Worm (Caenorhabditis elegans) whole organism, L3 larva: Measurements from ENCODE around the gene gegf-1.

Experiments
- R02D3.7 ChIP-seq: fragments of 150-350 bp; optimal IDR thresholded peaks from 2 replicates; lab custom pipeline; 2014; ENCODE audit warnings: missing biosample characterization, missing genetic modification characterization
- ZK546.5 ChIP-seq: sonication (generic microtip); optimal IDR thresholded peaks from 2 replicates; lab custom pipeline; 2017; ENCODE audit warnings: missing biosample characterization, missing genetic modification characterization
- aly-2 ChIP-seq: fragments of 150-350 bp; optimal IDR thresholded peaks from 2 replicates; lab custom pipeline; 2014; ENCODE audit warnings: missing biosample characterization, missing genetic modification characterization
- ama-1 ChIP-seq: fragments of 150-350 bp; optimal IDR thresholded peaks from 2 replicates; lab custom pipeline; 2018
- ceh-16 ChIP-seq: sonication (generic microtip); optimal IDR thresholded peaks from 2 replicates; lab custom pipeline; 2017; ENCODE audit warnings: missing biosample characterization, missing genetic modification characterization
- ceh-28 ChIP-seq: fragments of 150-350 bp; optimal IDR thresholded peaks from 2 replicates; lab custom pipeline; 2014; ENCODE audit warnings: missing biosample characterization, missing genetic modification reagents, missing genetic modification characterization
- ceh-82 ChIP-seq: fragments of 150-350 bp; optimal IDR thresholded peaks from 2 replicates; lab custom pipeline; 2014; ENCODE audit warnings: missing biosample characterization, missing genetic modification characterization
- ceh-9 ChIP-seq: sonication (generic microtip); optimal IDR thresholded peaks from 2 replicates; lab custom pipeline; 2018; ENCODE audit warnings: missing biosample characterization, missing genetic modification characterization
- daf-12 ChIP-seq: fragments of 150-350 bp; optimal IDR thresholded peaks from 2 replicates; lab custom pipeline; 2014; ENCODE audit warnings: missing biosample characterization, missing genetic modification reagents, missing genetic modification characterization
- egl-27 ChIP-seq: sonication (generic microtip); optimal IDR thresholded peaks from 4 replicates; lab custom pipeline; 2017; ENCODE audit warnings: missing biosample characterization, missing genetic modification reagents, missing genetic modification characterization
- egl-5 ChIP-seq: fragments of 150-350 bp; optimal IDR thresholded peaks from 2 replicates; lab custom pipeline; 2017; ENCODE audit warnings: missing biosample characterization, missing genetic modification reagents, missing genetic modification characterization, inconsistent platforms
- elt-1 ChIP-seq: fragments of 150-350 bp; optimal IDR thresholded peaks from 2 replicates; lab custom pipeline; 2014; ENCODE audit warnings: missing biosample characterization, missing genetic modification characterization
- elt-2 ChIP-seq: sonication (generic microtip); optimal IDR thresholded peaks from 2 replicates; lab custom pipeline; 2016; ENCODE audit warnings: missing genetic modification reagents, mild to moderate bottlenecking, missing genetic modification characterization, missing compliant biosample characterization
- elt-3 ChIP-seq, 3 experiments: fragments of 150-350 bp in 1 of 3; sonication (generic microtip) in 2 of 3; optimal IDR thresholded peaks; 2 replicates in 2 of 3; 4 replicates in 1 of 3; lab custom pipeline; 2014 to 2017; ENCODE audit warnings: missing biosample characterization in 3 of 3, missing genetic modification characterization in 3 of 3
- eor-1 ChIP-seq, 2 experiments: fragments of 150-350 bp; optimal IDR thresholded peaks; 2 replicates each; lab custom pipeline; 2014 to 2018; ENCODE audit warnings: missing biosample characterization in 2 of 2, missing genetic modification characterization in 2 of 2
- fkh-10 ChIP-seq: sonication (generic microtip); optimal IDR thresholded peaks from 2 replicates; lab custom pipeline; 2017; ENCODE audit warnings: missing biosample characterization, missing genetic modification reagents, missing genetic modification characterization
- fkh-2 ChIP-seq: fragments of 150-350 bp; optimal IDR thresholded peaks from 2 replicates; lab custom pipeline; 2014; ENCODE audit warnings: missing biosample characterization, missing genetic modification reagents, missing genetic modification characterization
- fos-1 ChIP-seq: fragments of 150-350 bp; optimal IDR thresholded peaks from 2 replicates; lab custom pipeline; 2014; ENCODE audit warnings: missing biosample characterization, missing genetic modification characterization
- hmg-11 ChIP-seq: sonication (generic microtip); optimal IDR thresholded peaks from 2 replicates; lab custom pipeline; 2016; ENCODE audit warnings: missing genetic modification characterization, missing compliant biosample characterization
- jun-1 ChIP-seq: fragments of 150-350 bp; optimal IDR thresholded peaks from 2 replicates; lab custom pipeline; 2014; ENCODE audit warnings: missing biosample characterization, missing genetic modification reagents, missing genetic modification characterization
- lin-15B ChIP-seq: fragments of 150-350 bp; optimal IDR thresholded peaks from 2 replicates; lab custom pipeline; 2014; ENCODE audit warnings: missing biosample characterization, missing genetic modification characterization
- lin-39 ChIP-seq: fragments of 150-350 bp; optimal IDR thresholded peaks from 2 replicates; lab custom pipeline; 2018; ENCODE audit warnings: missing biosample characterization, missing genetic modification reagents, missing genetic modification characterization
- lsy-12 ChIP-seq: sonication (generic microtip); optimal IDR thresholded peaks from 2 replicates; lab custom pipeline; 2016; ENCODE audit warnings: mild to moderate bottlenecking, missing genetic modification characterization, missing compliant biosample characterization
- mdl-1 ChIP-seq: fragments of 150-350 bp; optimal IDR thresholded peaks from 2 replicates; lab custom pipeline; 2014; ENCODE audit warnings: missing biosample characterization, missing genetic modification characterization
- mml-1 ChIP-seq: fragments of 150-350 bp; sonication (generic microtip); optimal IDR thresholded peaks from 3 replicates; lab custom pipeline; 2014; ENCODE audit warnings: missing biosample characterization, missing genetic modification characterization
- nfya-1 ChIP-seq: sonication (generic microtip); optimal IDR thresholded peaks from 2 replicates; lab custom pipeline; 2017; ENCODE audit warnings: missing genetic modification characterization, mild to moderate bottlenecking, missing compliant biosample characterization, antibody characterized with exemption, moderate library complexity; ENCODE audit not compliant: insufficient read depth
- nhr-11 ChIP-seq: fragments of 150-350 bp; optimal IDR thresholded peaks from 2 replicates; lab custom pipeline; 2014; ENCODE audit warnings: missing biosample characterization, missing genetic modification characterization
- nhr-12 ChIP-seq: fragments of 150-350 bp; optimal IDR thresholded peaks from 2 replicates; lab custom pipeline; 2014; ENCODE audit warnings: missing biosample characterization, missing genetic modification characterization
- nhr-23 ChIP-seq: fragments of 150-350 bp; optimal IDR thresholded peaks from 2 replicates; lab custom pipeline; 2014; ENCODE audit warnings: missing biosample characterization, missing genetic modification reagents, missing genetic modification characterization
- nhr-237 ChIP-seq: fragments of 150-350 bp; optimal IDR thresholded peaks from 2 replicates; lab custom pipeline; 2014; ENCODE audit warnings: missing biosample characterization, missing genetic modification characterization
- nhr-25 ChIP-seq: sonication (generic microtip); optimal IDR thresholded peaks from 2 replicates; lab custom pipeline; 2017; ENCODE audit warnings: missing biosample characterization, missing genetic modification characterization
- nhr-28 ChIP-seq: fragments of 150-350 bp; optimal IDR thresholded peaks from 2 replicates; lab custom pipeline; 2014; ENCODE audit warnings: missing biosample characterization, missing genetic modification characterization
- nhr-43 ChIP-seq: sonication (generic microtip); optimal IDR thresholded peaks from 2 replicates; lab custom pipeline; 2016; ENCODE audit warnings: mild to moderate bottlenecking, missing genetic modification characterization, missing compliant biosample characterization; ENCODE audit not compliant: poor library complexity, severe bottlenecking
- nhr-67 ChIP-seq: fragments of 150-350 bp; optimal IDR thresholded peaks from 2 replicates; lab custom pipeline; 2014; ENCODE audit warnings: missing biosample characterization, missing genetic modification characterization
- nhr-76 ChIP-seq: fragments of 150-350 bp; sonication (generic microtip); optimal IDR thresholded peaks from 5 replicates; lab custom pipeline; 2014; ENCODE audit warnings: missing biosample characterization, missing genetic modification characterization
- nhr-77 ChIP-seq: fragments of 150-350 bp; optimal IDR thresholded peaks from 2 replicates; lab custom pipeline; 2014; ENCODE audit warnings: missing biosample characterization, missing genetic modification characterization
- pha-4 ChIP-seq: fragments of 150-350 bp; optimal IDR thresholded peaks from 2 replicates; lab custom pipeline; 2014; ENCODE audit warnings: missing biosample characterization, missing genetic modification reagents, missing genetic modification characterization
- pqm-1 ChIP-seq: fragments of 150-350 bp; optimal IDR thresholded peaks from 2 replicates; lab custom pipeline; 2017; ENCODE audit warnings: missing biosample characterization, missing genetic modification characterization, inconsistent platforms
- sea-2 ChIP-seq: fragments of 150-350 bp; sonication (generic microtip); optimal IDR thresholded peaks from 4 replicates; lab custom pipeline; 2014; ENCODE audit warnings: missing biosample characterization, missing genetic modification reagents, missing genetic modification characterization
- skn-1 ChIP-seq: fragments of 150-350 bp; optimal IDR thresholded peaks from 2 replicates; lab custom pipeline; 2014; ENCODE audit warnings: missing biosample characterization, missing genetic modification characterization
- snpc-4 ChIP-seq: fragments of 150-350 bp; optimal IDR thresholded peaks from 2 replicates; lab custom pipeline; 2014; ENCODE audit warnings: missing biosample characterization, missing genetic modification characterization
- tbx-2 ChIP-seq: sonication (generic microtip); optimal IDR thresholded peaks from 2 replicates; lab custom pipeline; 2016; ENCODE audit warnings: mild to moderate bottlenecking, missing genetic modification characterization, missing compliant biosample characterization
- unc-39 ChIP-seq: sonication (generic microtip); optimal IDR thresholded peaks from 4 replicates; lab custom pipeline; 2017; ENCODE audit warnings: missing biosample characterization, missing genetic modification characterization
- unc-62 ChIP-seq: fragments of 150-350 bp; sonication (generic microtip); optimal IDR thresholded peaks from 4 replicates; lab custom pipeline; 2014; ENCODE audit warnings: missing biosample characterization, missing genetic modification reagents, missing genetic modification characterization
- zag-1 ChIP-seq: fragments of 150-350 bp; optimal IDR thresholded peaks from 2 replicates; lab custom pipeline; 2014; ENCODE audit warnings: missing biosample characterization, missing genetic modification characterization
- ztf-11 ChIP-seq: fragments of 150-350 bp; optimal IDR thresholded peaks from 2 replicates; lab custom pipeline; 2014; ENCODE audit warnings: missing biosample characterization, missing genetic modification characterization
- ztf-4 ChIP-seq: fragments of 150-350 bp; optimal IDR thresholded peaks from 2 replicates; lab custom pipeline; 2014; ENCODE audit warnings: missing biosample characterization, missing genetic modification characterization

Gene gegf-1

ce11 chrIV:148756-149155 lies 9.0 kb downstream of the gegf-1 start:
- TF ChIP-seq daf-12 (tag; lab: Kevin White, UChicago): no peak

ce11 chrIV:147819-148218 lies 9.9 kb downstream of the gegf-1 start, which contains the start of gene col-99:
col-99 (minus strand) TSS chrIV:147919.
- no peak for TF ChIP-seq lsy-12 (tag; lab: Kevin White, UChicago)
- TF ChIP-seq snpc-4 (tag; lab: Kevin White, UChicago): no peak
- TF ChIP-seq mml-1 (tag; lab: Kevin White, UChicago): no peak
- TF ChIP-seq nhr-67: no peak
- TF ChIP-seq nhr-76 (tag; lab: Kevin White, UChicago): no peak
- no peak for TF ChIP-seq nhr-28 (tag; lab: Kevin White, UChicago)
- TF ChIP-seq elt-3 (tag; optimal IDR thresholded peaks at IDR 0.05; lab: Kevin White, UChicago): no peak
- TF ChIP-seq tbx-2: no peak
- no peak for TF ChIP-seq mdl-1 (tag; lab: Kevin White, UChicago)

ce11 chrIV:143807-144371 lies 13.8 kb downstream of the gegf-1 start:
- TF ChIP-seq lsy-12 (tag; lab: Kevin White, UChicago) (no peak), tbx-2 (peak; percentile 32), unc-62 (peak; percentile 26), eor-1 (tag; optimal IDR thresholded peaks at IDR 0.05; lab: Kevin White, UChicago) (no peak), fkh-10 (GFP tag; lab: Kevin White, UChicago) (no peak), nhr-23 (peak; percentile 8), nhr-12 (tag; lab: Kevin White, UChicago) (no peak), elt-1 (tag; lab: Kevin White, UChicago) (peak; percentile 57), ceh-82 (no peak), R02D3.7 (tag; lab: Kevin White, UChicago) (no peak), nhr-11 (tag; lab: Kevin White, UChicago) (no peak), ztf-11 (tag; lab: Kevin White, UChicago) (no peak), jun-1 (tag; lab: Kevin White, UChicago) (peak; percentile 22), sea-2 (GFP tag; lab: Kevin White, UChicago) (no peak), pqm-1 (tag; lab: Kevin White, UChicago) (peak; percentile 1), fkh-2 (tag; lab: Kevin White, UChicago) (no peak), snpc-4 (tag; lab: Kevin White, UChicago) (no peak), ZK546.5 (tag; lab: Kevin White, UChicago) (no peak), elt-3 (tag; optimal IDR thresholded peaks at IDR 0.05; lab: Kevin White, UChicago) (no peak), nhr-25 (tag; lab: Kevin White, UChicago) (no peak), nhr-43 (tag; lab: Kevin White, UChicago) (peak; percentile 45), elt-2 (tag; lab: Kevin White, UChicago) (peak; percentile 30), nhr-67 (no peak), skn-1 (tag; lab: Kevin White, UChicago) (no peak), zag-1 (tag; lab: Kevin White, UChicago) (no peak), daf-12 (tag; lab: Kevin White, UChicago) (no peak), unc-39 (no peak), ama-1 (lab: Kevin White, UChicago) (no peak), ceh-16 (tag; lab: Kevin White, UChicago) (no peak), hmg-11 (peak; percentile 94), lin-39 (peak; percentile 87), nhr-76 (tag; lab: Kevin White, UChicago) (no peak), mdl-1 (tag; lab: Kevin White, UChicago) (peak; percentile 73), pha-4 (tag; lab: Kevin White, UChicago) (peak; percentile 56), aly-2 (tag; lab: Kevin White, UChicago) (no peak), fos-1 (tag; lab: Kevin White, UChicago) (no peak), nhr-77 (tag; lab: Kevin White, UChicago) (no peak), egl-5 (tag; lab: Kevin White, UChicago) (peak; percentile 58), nfya-1 (tag; lab: Kevin White, UChicago) (peak; percentile 61), ceh-9 (tag; lab: Kevin White, UChicago) (no peak), egl-27 (tag; lab: Kevin White, UChicago) (no peak), nhr-28 (tag; lab: Kevin White, UChicago) (no peak), nhr-237 (tag; lab: Kevin White, UChicago) (no peak), ztf-4 (tag; lab: Kevin White, UChicago) (no peak), mml-1 (tag; lab: Kevin White, UChicago) (no peak), ceh-28 (no peak), lin-15B (peak; percentile 23)
